Worm (Caenorhabditis elegans) whole organism, midembryonic: ENCODE data around the gene T12G3.2.

Experiments used
- T22C8.4 ChIP-seq: fragments of 200-800 bp; sonication (Bioruptor generic); IDR thresholded peaks from 2 replicates; pipeline ENCODE4 v1.3.6; 2022; ENCODE audit warnings: missing genetic modification characterization, missing compliant biosample characterization
- flt-1 ChIP-seq: fragments of 200-800 bp; sonication (Bioruptor generic); IDR thresholded peaks from 2 replicates; pipeline ENCODE4 v1.3.6; 2022; ENCODE audit warnings: missing genetic modification characterization, missing compliant biosample characterization
- klf-2 ChIP-seq: fragments of 200-800 bp; sonication (Bioruptor generic); conservative IDR thresholded peaks from 2 replicates; pipeline ENCODE4 v1.3.6; 2022; ENCODE audit warnings: missing genetic modification reagents, missing genetic modification characterization, missing compliant biosample characterization
- med-1 ChIP-seq: sonication (generic microtip); optimal IDR thresholded peaks from 2 replicates; lab custom pipeline; 2017; ENCODE audit warnings: missing genetic modification characterization, mild to moderate bottlenecking, missing compliant biosample characterization, antibody characterized with exemption, missing genetic modification reagents; ENCODE audit not compliant: insufficient read depth
- ref-1 ChIP-seq: fragments of 200-800 bp; sonication (Bioruptor generic); conservative IDR thresholded peaks from 2 replicates; pipeline ENCODE4 v1.3.6; 2022; ENCODE audit warnings: missing genetic modification reagents, missing genetic modification characterization, missing compliant biosample characterization
- tab-1 ChIP-seq: fragments of 200-800 bp; sonication (Bioruptor generic); IDR thresholded peaks from 2 replicates; pipeline ENCODE4 v1.3.6; 2022; ENCODE audit warnings: missing genetic modification characterization, missing compliant biosample characterization

ce11 chrIV:12085120-12085519 is 38.4 kb upstream of the T12G3.2 start, which contains the start of gene rbm-34:
- no peak for TF ChIP-seq ref-1 (GFP tag; lab: Robert Waterston, UW)
- TF ChIP-seq flt-1 (GFP tag; lab: Robert Waterston, UW) = no peak
- TF ChIP-seq med-1 (GFP tag; lab: Kevin White, UChicago) = no peak
- TF ChIP-seq T22C8.4 (GFP tag; lab: Robert Waterston, UW) = no peak
- no peak for TF ChIP-seq klf-2
- no peak for TF ChIP-seq tab-1
